Fruit fly (Drosophila melanogaster) whole organism, wandering third instar larva: ENCODE results near the gene CG3744.

ENCODE experiments used
- Abd-B ChIP-seq: fragments of >200 bp; optimal IDR thresholded peaks from 2 replicates; lab custom pipeline; 2017; ENCODE audit warnings: missing biosample characterization, missing genetic modification characterization
- CG9705 ChIP-seq: fragments of 200-800 bp; sonication (Bioruptor generic); optimal IDR thresholded peaks from 2 replicates; lab custom pipeline; 2018; ENCODE audit warnings: missing biosample characterization, mild to moderate bottlenecking, missing genetic modification characterization
- Dfd ChIP-seq: fragments of >200 bp; optimal IDR thresholded peaks from 2 replicates; lab custom pipeline; 2017; ENCODE audit warnings: missing biosample characterization, missing genetic modification characterization
- Dif ChIP-seq: fragments of 200-275, 200-300 bp; sonication (Bioruptor generic); optimal IDR thresholded peaks from 2 replicates; lab custom pipeline; 2018; ENCODE audit warnings: missing biosample characterization, missing genetic modification characterization; ENCODE audit not compliant: partially characterized antibody
- GATAd ChIP-seq: sonication (Bioruptor generic); optimal IDR thresholded peaks from 2 replicates; lab custom pipeline; 2016; ENCODE audit warnings: missing biosample characterization, missing genetic modification characterization
- HLH106 ChIP-seq: fragments of 200-800 bp; optimal IDR thresholded peaks from 3 replicates; lab custom pipeline; 2019; ENCODE audit warnings: missing biosample characterization, mild to moderate bottlenecking, missing genetic modification characterization, moderate library complexity
- Hnf4 ChIP-seq: fragments of 200-800 bp; sonication (Bioruptor generic); optimal IDR thresholded peaks from 2 replicates; lab custom pipeline; 2016; ENCODE audit warnings: missing biosample characterization, mild to moderate bottlenecking, missing genetic modification characterization
- Hr78 ChIP-seq: fragments of >200 bp; optimal IDR thresholded peaks from 2 replicates; lab custom pipeline; 2017; ENCODE audit warnings: missing biosample characterization, missing genetic modification characterization
- Hr83 ChIP-seq: fragments of 200-300 bp; sonication (Bioruptor generic); optimal IDR thresholded peaks from 2 replicates; lab custom pipeline; 2016; ENCODE audit warnings: missing biosample characterization, mild to moderate bottlenecking, missing genetic modification characterization, moderate library complexity; ENCODE audit not compliant: poor library complexity, severe bottlenecking
- Jra ChIP-seq: sonication (Bioruptor generic); optimal IDR thresholded peaks from 2 replicates; lab custom pipeline; 2016; ENCODE audit warnings: missing biosample characterization, missing genetic modification characterization
- Mio ChIP-seq: sonication (Bioruptor generic); optimal IDR thresholded peaks from 2 replicates; lab custom pipeline; 2016; ENCODE audit warnings: missing biosample characterization, missing genetic modification characterization
- Myc ChIP-seq: fragments of >200 bp; optimal IDR thresholded peaks from 2 replicates; lab custom pipeline; 2017
- N ChIP-seq: fragments of >200 bp; optimal IDR thresholded peaks from 2 replicates; lab custom pipeline; 2018; ENCODE audit warnings: missing biosample characterization, missing external identifiers, missing genetic modification characterization
- OdsH ChIP-seq: fragments of 200-800 bp; sonication (Bioruptor generic); optimal IDR thresholded peaks from 2 replicates; lab custom pipeline; 2016; ENCODE audit warnings: missing biosample characterization, mild to moderate bottlenecking, missing genetic modification characterization
- Rel ChIP-seq, 2 experiments: fragments of 200-800 bp; sonication (Bioruptor generic) in 1 of 2; optimal IDR thresholded peaks; 2 replicates in 1 of 2; 3 replicates in 1 of 2; lab custom pipeline; 2016 to 2019; ENCODE audit warnings: mild to moderate bottlenecking in 2 of 2, missing biosample characterization in 2 of 2, missing genetic modification characterization in 2 of 2, moderate library complexity in 1 of 2
- Sp1 ChIP-seq: fragments of 200-800 bp; sonication (Bioruptor generic); optimal IDR thresholded peaks from 3 replicates; lab custom pipeline; 2019; ENCODE audit warnings: missing biosample characterization, mild to moderate bottlenecking, missing genetic modification characterization, moderate library complexity
- Vsx2 ChIP-seq: fragments of 200-300, 225-300 bp; sonication (Bioruptor generic); optimal IDR thresholded peaks from 2 replicates; lab custom pipeline; 2018; ENCODE audit warnings: missing biosample characterization, missing genetic modification characterization; ENCODE audit not compliant: partially characterized antibody
- br ChIP-seq: fragments of 200-800 bp; sonication (Bioruptor generic); optimal IDR thresholded peaks from 2 replicates; lab custom pipeline; 2016; ENCODE audit warnings: missing biosample characterization, missing genetic modification characterization
- brk ChIP-seq: fragments of 200-800 bp; sonication (Bioruptor generic); optimal IDR thresholded peaks from 2 replicates; lab custom pipeline; 2016; ENCODE audit warnings: missing biosample characterization, mild to moderate bottlenecking, missing genetic modification characterization
- dl ChIP-seq, 2 experiments: fragments of 175-275, 200-275 bp in 1 of 2; fragments of 200-275 bp in 1 of 2; sonication (Bioruptor generic); optimal IDR thresholded peaks; lab custom pipeline; 2018; ENCODE audit warnings: mild to moderate bottlenecking in 2 of 2, missing biosample characterization in 2 of 2, missing genetic modification characterization in 2 of 2, moderate library complexity in 2 of 2; ENCODE audit not compliant: partially characterized antibody in 2 of 2, insufficient read depth in 1 of 2
- dmrt93B ChIP-seq: fragments of 200-800 bp; sonication (Bioruptor generic); optimal IDR thresholded peaks from 2 replicates; lab custom pipeline; 2018; ENCODE audit warnings: missing biosample characterization, mild to moderate bottlenecking, missing genetic modification characterization
- dsf ChIP-seq: sonication (Bioruptor generic); optimal IDR thresholded peaks from 2 replicates; lab custom pipeline; 2016; ENCODE audit warnings: missing biosample characterization, missing genetic modification characterization, borderline replicate concordance
- ey ChIP-seq: fragments of 200-800 bp; sonication (Bioruptor generic); optimal IDR thresholded peaks from 2 replicates; lab custom pipeline; 2016; ENCODE audit warnings: missing biosample characterization, missing genetic modification characterization
- foxo ChIP-seq, 2 experiments: fragments of 200-800 bp; sonication (Bioruptor generic); optimal IDR thresholded peaks; 2 replicates in 1 of 2; 3 replicates in 1 of 2; lab custom pipeline; 2016 to 2017; ENCODE audit warnings: missing biosample characterization in 2 of 2, missing genetic modification characterization in 2 of 2
- fru ChIP-seq: fragments of 200-800 bp; sonication (Bioruptor generic); optimal IDR thresholded peaks from 3 replicates; lab custom pipeline; 2016; ENCODE audit warnings: missing biosample characterization, mild to moderate bottlenecking, missing genetic modification characterization
- h ChIP-seq: fragments of 200-800 bp; sonication (Bioruptor generic); optimal IDR thresholded peaks from 3 replicates; lab custom pipeline; 2016; ENCODE audit warnings: missing biosample characterization, mild to moderate bottlenecking, missing genetic modification characterization
- jim ChIP-seq: fragments of 175-275, 200-325 bp; sonication (Bioruptor generic); optimal IDR thresholded peaks from 2 replicates; lab custom pipeline; 2016; ENCODE audit warnings: missing biosample characterization, mild to moderate bottlenecking, missing genetic modification characterization
- pan ChIP-seq: fragments of >200 bp; optimal IDR thresholded peaks from 2 replicates; lab custom pipeline; 2017
- psq ChIP-seq: fragments of 200-800 bp; sonication (Bioruptor generic); optimal IDR thresholded peaks from 3 replicates; lab custom pipeline; 2017; ENCODE audit warnings: missing biosample characterization, mild to moderate bottlenecking, missing genetic modification characterization, moderate library complexity
- rgr ChIP-seq: fragments of 200-800 bp; sonication (Bioruptor generic); optimal IDR thresholded peaks from 3 replicates; lab custom pipeline; 2016; ENCODE audit warnings: missing biosample characterization, mild to moderate bottlenecking, missing genetic modification characterization
- sage ChIP-seq: fragments of 200-800 bp; sonication (Bioruptor generic); optimal IDR thresholded peaks from 2 replicates; lab custom pipeline; 2016; ENCODE audit warnings: missing biosample characterization, mild to moderate bottlenecking, missing genetic modification characterization
- sv ChIP-seq: fragments of 200-800 bp; sonication (Bioruptor generic); optimal IDR thresholded peaks from 3 replicates; lab custom pipeline; 2016; ENCODE audit warnings: missing biosample characterization, missing genetic modification characterization
- tai ChIP-seq: sonication (Bioruptor generic); optimal IDR thresholded peaks from 2 replicates; lab custom pipeline; 2016; ENCODE audit warnings: missing biosample characterization, missing genetic modification characterization
- usp ChIP-seq: fragments of >200 bp; optimal IDR thresholded peaks from 2 replicates; lab custom pipeline; 2017; ENCODE audit warnings: missing biosample characterization, missing genetic modification characterization
- woc ChIP-seq: sonication (Bioruptor generic); optimal IDR thresholded peaks from 2 replicates; lab custom pipeline; 2016; ENCODE audit warnings: missing biosample characterization, mild to moderate bottlenecking, missing genetic modification characterization

CG3744 gene

dm6 chr3R:24875939-24876842 lies at the start of gene CG3744:
Gene CG3744, minus strand, starts transcription at chr3R:24876654.
- TF ChIP-seq GATAd (GFP tag; lab: Kevin White, UChicago) (peak; percentile 53), rgr (GFP tag; lab: Kevin White, UChicago) (peak; percentile 81), Sp1 (GFP tag; lab: Kevin White, UChicago) (peak; percentile 81), h (GFP tag; lab: Kevin White, UChicago) (peak; percentile 78), sv (GFP tag; lab: Kevin White, UChicago) (peak; percentile 86), pan (lab: Kevin White, UChicago) (no peak), usp (no peak), Jra (no peak), dmrt93B (GFP tag; lab: Kevin White, UChicago) (peak; percentile 78), N (GFP tag; lab: Kevin White, UChicago) (peak; percentile 70), dsf (GFP tag; lab: Kevin White, UChicago) (no peak), Abd-B (no peak), Rel (GFP tag; optimal IDR thresholded peaks at IDR 0.05; lab: Kevin White, UChicago) (no peak), Rel (tag; optimal IDR thresholded peaks at IDR 0.05; lab: Kevin White, UChicago) (no peak), Hr83 (GFP tag; lab: Kevin White, UChicago) (peak; percentile 96), Hr78 (no peak), Dif (no peak), woc (peak; percentile 88), dl (GFP tag; optimal IDR thresholded peaks at IDR 0.05; lab: Kevin White, UChicago; ENCODE audit: insufficient read depth in 1 of 2, partially characterized antibody in 2 of 2) (no peak), CG9705 (peak; percentile 84), psq (GFP tag; lab: Kevin White, UChicago) (peak; percentile 72), foxo (GFP tag; optimal IDR thresholded peaks at IDR 0.05; lab: Kevin White, UChicago) (peak in 1 of 2 experiments; percentile 87), br (GFP tag; lab: Kevin White, UChicago) (peak; percentile 57), fru (peak; percentile 59), OdsH (GFP tag; lab: Kevin White, UChicago) (peak; percentile 61), HLH106 (tag; lab: Kevin White, UChicago) (peak; percentile 90), ey (GFP tag; lab: Kevin White, UChicago) (peak; percentile 68), Hnf4 (GFP tag; lab: Kevin White, UChicago) (no peak), sage (GFP tag; lab: Kevin White, UChicago) (no peak), tai (GFP tag; lab: Kevin White, UChicago) (no peak), jim (GFP tag; lab: Kevin White, UChicago) (peak; percentile 54), Dfd (GFP tag; lab: Kevin White, UChicago) (no peak), Mio (GFP tag; lab: Kevin White, UChicago) (no peak)

dm6 chr3R:24924916-24925315 lies 48.5 kb upstream of the CG3744 start, which contains the start of gene Trf4-2:
Gene Trf4-2, plus strand, starts transcription at chr3R:24925216.
- TF ChIP-seq tai (GFP tag; lab: Kevin White, UChicago) (no peak), brk (GFP tag; lab: Kevin White, UChicago) (no peak), woc (no peak), Jra (no peak), Hnf4 (GFP tag; lab: Kevin White, UChicago) (no peak), jim (GFP tag; lab: Kevin White, UChicago) (no peak), Myc (lab: Kevin White, UChicago) (no peak), fru (no peak), dsf (GFP tag; lab: Kevin White, UChicago) (no peak), dl (GFP tag; optimal IDR thresholded peaks at IDR 0.05; lab: Kevin White, UChicago; ENCODE audit: insufficient read depth in 1 of 2, partially characterized antibody in 2 of 2) (no peak), rgr (GFP tag; lab: Kevin White, UChicago) (no peak), Rel (GFP tag; optimal IDR thresholded peaks at IDR 0.05; lab: Kevin White, UChicago) (no peak), Rel (tag; optimal IDR thresholded peaks at IDR 0.05; lab: Kevin White, UChicago) (no peak), pan (lab: Kevin White, UChicago) (no peak), GATAd (GFP tag; lab: Kevin White, UChicago) (no peak)

dm6 chr3R:24922270-24922669 lies 45.8 kb upstream of the CG3744 start, which contains the start of gene Mink:
Gene Mink, plus strand, starts transcription at chr3R:24922473.
- TF ChIP-seq Vsx2 (GFP tag; lab: Kevin White, UChicago): no peak
- no peak for TF ChIP-seq Mio (GFP tag; lab: Kevin White, UChicago)
- no peak for TF ChIP-seq Hr78
- TF ChIP-seq sage (GFP tag; lab: Kevin White, UChicago): no peak
- TF ChIP-seq, all 38 proteins: peak for 0
